Worm (Caenorhabditis elegans): ENCODE measurements around the gene dct-1.
A peak's percentile ranks its signal among the peaks of the same experiment; 100 is the strongest.

The dct-1 gene

ce11 chrX:7945438-7945837 is 8.7 kb upstream of the dct-1 start:
- TF ChIP-seq ztf-23 (GFP tag; IDR thresholded peaks at IDR 0.05) (no peak), ref-1 (GFP tag; conservative IDR thresholded peaks at IDR 0.05) (no peak), tab-1 (GFP tag; IDR thresholded peaks at IDR 0.05) (no peak)

- TF ChIP-seq cog-1 (tag; optimal IDR thresholded peaks at IDR 0.05) = peak; percentile 77
- TF ChIP-seq tab-1 (GFP tag; IDR thresholded peaks at IDR 0.05) = no peak
- no peak for TF ChIP-seq klf-2 (GFP tag; conservative IDR thresholded peaks at IDR 0.05)
- no peak for TF ChIP-seq med-1 (GFP tag; optimal IDR thresholded peaks at IDR 0.05; ENCODE audit: insufficient read depth)
- 0 out of 2 replicates have a peak, but pooled peaks have one; percentile 55 for TF ChIP-seq flt-1 (GFP tag; IDR thresholded peaks at IDR 0.05)
- no peak for TF ChIP-seq ref-1 (GFP tag; conservative IDR thresholded peaks at IDR 0.05)
- TF ChIP-seq ztf-29 (GFP tag; IDR thresholded peaks at IDR 0.05) = no peak
- TF ChIP-seq T22C8.4 (GFP tag; IDR thresholded peaks at IDR 0.05) = peak; percentile 26; the same call in 1 of the 2 replicates
- TF ChIP-seq ztf-23 (GFP tag; IDR thresholded peaks at IDR 0.05) = peak; percentile 45; the same call in 1 of the 2 replicates
Observed at ce11 chrX:7951578-7951977, 2.6 kb upstream of the dct-1 start.

DNA sequence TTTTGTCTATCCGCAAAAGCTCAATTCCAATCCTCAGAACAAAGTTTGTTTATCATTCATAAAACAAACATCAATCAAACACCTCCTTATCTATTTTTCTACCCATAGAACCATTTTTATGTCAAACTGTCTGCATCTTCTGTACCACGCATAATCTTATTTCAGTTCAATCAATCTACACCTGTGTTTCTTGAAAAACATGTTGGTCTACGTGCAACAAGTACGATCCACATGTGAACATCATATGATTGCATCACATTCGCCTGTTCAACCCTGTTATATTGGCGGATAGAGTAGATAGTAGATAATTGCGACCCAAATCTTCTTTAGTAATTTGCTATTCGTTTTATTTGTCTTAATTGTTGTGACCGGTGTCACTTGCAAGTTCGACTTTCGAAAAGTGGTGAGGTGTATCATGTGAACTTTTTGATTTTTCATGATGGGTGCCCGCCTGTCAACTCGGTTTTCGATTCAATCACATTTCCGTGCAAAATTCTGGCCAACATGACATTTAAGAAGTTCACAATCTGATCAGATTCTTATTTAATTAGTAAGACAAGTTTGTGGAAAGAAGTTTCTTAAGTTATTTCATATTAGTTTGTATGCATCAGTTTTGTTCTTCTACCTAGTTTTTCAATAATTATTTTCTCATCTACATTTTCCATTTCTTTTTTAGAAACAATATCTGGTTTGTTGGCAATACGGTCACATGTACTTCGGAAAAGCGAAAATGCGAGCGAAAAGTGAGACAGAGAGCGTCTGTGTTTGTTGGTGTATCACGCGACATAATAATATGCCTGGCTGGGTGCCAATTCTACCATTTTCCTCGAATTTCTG is 1.7 kb upstream of the dct-1 start:
- no peak for TF ChIP-seq cog-1 (tag; optimal IDR thresholded peaks at IDR 0.05)
- TF ChIP-seq T22C8.4 (GFP tag; IDR thresholded peaks at IDR 0.05) = no peak
- TF ChIP-seq ztf-29 (GFP tag; IDR thresholded peaks at IDR 0.05) = no peak
- TF ChIP-seq ref-1 (GFP tag; conservative IDR thresholded peaks at IDR 0.05) = no peak
- TF ChIP-seq klf-2 (GFP tag; conservative IDR thresholded peaks at IDR 0.05) = no peak
- no peak for TF ChIP-seq flt-1 (GFP tag; IDR thresholded peaks at IDR 0.05)
- no peak for TF ChIP-seq med-1 (GFP tag; optimal IDR thresholded peaks at IDR 0.05; ENCODE audit: insufficient read depth)
- no peak for TF ChIP-seq tab-1 (GFP tag; IDR thresholded peaks at IDR 0.05)
- no peak for TF ChIP-seq ztf-23 (GFP tag; IDR thresholded peaks at IDR 0.05)

DNA sequence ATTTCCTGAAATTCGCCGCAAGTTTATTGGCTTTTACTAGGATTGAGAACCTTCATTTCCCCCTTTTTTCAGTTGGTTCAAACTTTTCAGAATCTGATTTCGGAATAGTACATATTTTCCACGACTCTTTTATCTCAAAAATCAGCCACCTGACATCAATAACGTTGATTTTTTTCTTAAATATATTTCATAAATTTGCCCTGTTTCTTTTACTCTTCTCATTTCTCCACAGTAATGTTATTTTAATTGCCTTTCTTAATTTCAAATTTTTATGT is 1.2 kb upstream of the dct-1 start:
- no peak for TF ChIP-seq ztf-29 (GFP tag; IDR thresholded peaks at IDR 0.05)
- no peak for TF ChIP-seq cog-1 (tag; optimal IDR thresholded peaks at IDR 0.05)
- TF ChIP-seq ztf-23 (GFP tag; IDR thresholded peaks at IDR 0.05) = no peak
- no peak for TF ChIP-seq T22C8.4 (GFP tag; IDR thresholded peaks at IDR 0.05)
- TF ChIP-seq ref-1 (GFP tag; conservative IDR thresholded peaks at IDR 0.05) = no peak
- no peak for TF ChIP-seq tab-1 (GFP tag; IDR thresholded peaks at IDR 0.05)
- TF ChIP-seq klf-2 (GFP tag; conservative IDR thresholded peaks at IDR 0.05) = no peak
- TF ChIP-seq med-1 (GFP tag; optimal IDR thresholded peaks at IDR 0.05; ENCODE audit: insufficient read depth) = no peak
- TF ChIP-seq flt-1 (GFP tag; IDR thresholded peaks at IDR 0.05) = no peak

DNA sequence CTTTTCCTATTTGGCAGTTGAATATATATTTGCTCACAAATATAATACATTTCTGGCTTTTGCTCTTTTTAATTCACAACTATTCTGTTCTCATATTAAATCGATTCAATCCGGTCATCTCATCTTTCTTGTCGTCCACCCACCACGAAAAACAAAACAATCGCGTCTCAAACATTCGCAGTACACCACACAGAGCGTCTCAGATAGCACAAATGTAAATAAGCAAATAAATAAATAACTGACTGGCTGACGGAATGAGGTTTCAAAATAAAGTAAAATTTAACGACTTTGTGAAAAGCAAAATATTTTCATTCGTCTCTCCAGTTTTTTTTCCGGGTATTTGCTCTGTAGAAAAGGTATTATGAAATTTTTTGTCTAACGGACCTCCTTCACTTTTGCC is 459 bp upstream of the dct-1 start:
- no peak for TF ChIP-seq ztf-23 (GFP tag; IDR thresholded peaks at IDR 0.05)
- no peak for TF ChIP-seq ref-1 (GFP tag; conservative IDR thresholded peaks at IDR 0.05)
- TF ChIP-seq klf-2 (GFP tag; conservative IDR thresholded peaks at IDR 0.05) = no peak
- no peak for TF ChIP-seq ztf-29 (GFP tag; IDR thresholded peaks at IDR 0.05)
- TF ChIP-seq cog-1 (tag; optimal IDR thresholded peaks at IDR 0.05) = no peak
- no peak for TF ChIP-seq T22C8.4 (GFP tag; IDR thresholded peaks at IDR 0.05)
- TF ChIP-seq flt-1 (GFP tag; IDR thresholded peaks at IDR 0.05) = no peak
- TF ChIP-seq tab-1 (GFP tag; IDR thresholded peaks at IDR 0.05) = no peak
- TF ChIP-seq med-1 (GFP tag; optimal IDR thresholded peaks at IDR 0.05; ENCODE audit: insufficient read depth) = no peak

DNA sequence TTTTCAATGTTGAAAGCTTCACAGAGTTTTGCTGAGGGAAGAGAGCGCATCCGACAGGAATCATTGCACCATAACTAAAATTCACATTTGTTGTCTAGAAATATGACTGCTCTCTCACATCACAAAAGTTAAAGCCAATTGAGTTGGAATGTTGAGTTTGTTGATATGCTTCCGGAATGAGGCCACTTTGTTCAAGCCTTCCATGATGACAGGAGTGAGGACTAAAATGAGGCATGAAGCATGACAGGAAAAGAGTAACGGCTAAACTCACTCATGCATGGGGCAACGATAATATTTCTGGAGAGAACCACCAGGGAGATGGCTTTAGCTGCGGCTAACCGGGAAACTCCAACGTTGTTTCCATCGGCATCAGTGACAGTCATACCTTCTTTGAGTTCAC is 2.3 kb downstream of the dct-1 start:
- TF ChIP-seq tab-1 (GFP tag; IDR thresholded peaks at IDR 0.05) (no peak), med-1 (GFP tag; optimal IDR thresholded peaks at IDR 0.05; ENCODE audit: insufficient read depth) (no peak), ztf-23 (GFP tag; IDR thresholded peaks at IDR 0.05) (no peak), ref-1 (GFP tag; conservative IDR thresholded peaks at IDR 0.05) (no peak), flt-1 (GFP tag; IDR thresholded peaks at IDR 0.05) (no peak), T22C8.4 (GFP tag; IDR thresholded peaks at IDR 0.05) (no peak), cog-1 (tag; optimal IDR thresholded peaks at IDR 0.05) (no peak), klf-2 (GFP tag; conservative IDR thresholded peaks at IDR 0.05) (no peak), ztf-29 (GFP tag; IDR thresholded peaks at IDR 0.05) (no peak)

- no peak for TF ChIP-seq flt-1 (GFP tag; IDR thresholded peaks at IDR 0.05)
- TF ChIP-seq ref-1 (GFP tag; conservative IDR thresholded peaks at IDR 0.05) = no peak
- no peak for TF ChIP-seq T22C8.4 (GFP tag; IDR thresholded peaks at IDR 0.05)
- no peak for TF ChIP-seq tab-1 (GFP tag; IDR thresholded peaks at IDR 0.05)
- no peak for TF ChIP-seq cog-1 (tag; optimal IDR thresholded peaks at IDR 0.05)
- TF ChIP-seq ztf-29 (GFP tag; IDR thresholded peaks at IDR 0.05) = no peak
- TF ChIP-seq klf-2 (GFP tag; conservative IDR thresholded peaks at IDR 0.05) = no peak
- no peak for TF ChIP-seq ztf-23 (GFP tag; IDR thresholded peaks at IDR 0.05)
- TF ChIP-seq med-1 (GFP tag; optimal IDR thresholded peaks at IDR 0.05; ENCODE audit: insufficient read depth) = no peak
Observed at ce11 chrX:7958203-7958602, 4.0 kb downstream of the dct-1 start, which contains the start of gene sfxn-2. TSS of gene sfxn-2 (minus strand) at chrX:7958303.

- no peak for TF ChIP-seq tab-1 (GFP tag; IDR thresholded peaks at IDR 0.05)
- TF ChIP-seq ztf-23 (GFP tag; IDR thresholded peaks at IDR 0.05) = no peak
- TF ChIP-seq cog-1 (tag; optimal IDR thresholded peaks at IDR 0.05) = no peak
Observed at ce11 chrX:7961623-7962022, 7.5 kb downstream of the dct-1 start, which contains the start of gene sem-5. TSS of gene sem-5 (minus strand) at chrX:7961723.

- TF ChIP-seq ref-1 (GFP tag; conservative IDR thresholded peaks at IDR 0.05) (no peak), flt-1 (GFP tag; IDR thresholded peaks at IDR 0.05) (0 out of 2 replicates have a peak, but pooled peaks have one; percentile 58), T22C8.4 (GFP tag; IDR thresholded peaks at IDR 0.05) (no peak), cog-1 (tag; optimal IDR thresholded peaks at IDR 0.05) (no peak), klf-2 (GFP tag; conservative IDR thresholded peaks at IDR 0.05) (no peak), med-1 (GFP tag; optimal IDR thresholded peaks at IDR 0.05; ENCODE audit: insufficient read depth) (no peak), ztf-29 (GFP tag; IDR thresholded peaks at IDR 0.05) (no peak), tab-1 (GFP tag; IDR thresholded peaks at IDR 0.05) (0 out of 2 replicates have a peak, but pooled peaks have one; percentile 29)
Observed at ce11 chrX:7962056-7962485, 7.9 kb downstream of the dct-1 start.

DNA sequence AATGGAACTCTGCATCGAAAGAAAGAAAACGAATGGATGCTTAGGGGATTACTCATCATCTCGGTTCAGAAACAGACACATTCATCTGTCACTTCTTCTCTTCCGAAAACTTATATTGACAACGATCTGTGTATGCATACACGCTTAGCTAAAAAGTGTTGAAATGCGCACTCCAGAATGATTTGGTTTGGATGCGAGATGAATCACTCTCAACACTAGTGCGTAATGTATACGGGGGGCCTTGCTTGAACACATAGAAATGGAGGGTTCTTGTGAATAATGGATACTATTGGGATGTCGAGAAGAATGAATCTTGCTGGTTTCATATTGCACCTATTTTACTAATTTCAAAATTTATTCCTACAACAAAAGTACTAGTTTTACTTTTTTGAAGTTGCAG is 9.9 kb downstream of the dct-1 start:
- no peak for TF ChIP-seq flt-1 (GFP tag; IDR thresholded peaks at IDR 0.05)
- TF ChIP-seq ref-1 (GFP tag; conservative IDR thresholded peaks at IDR 0.05) = no peak
- no peak for TF ChIP-seq ztf-29 (GFP tag; IDR thresholded peaks at IDR 0.05)
- no peak for TF ChIP-seq med-1 (GFP tag; optimal IDR thresholded peaks at IDR 0.05; ENCODE audit: insufficient read depth)
- no peak for TF ChIP-seq cog-1 (tag; optimal IDR thresholded peaks at IDR 0.05)
- no peak for TF ChIP-seq tab-1 (GFP tag; IDR thresholded peaks at IDR 0.05)
- no peak for TF ChIP-seq T22C8.4 (GFP tag; IDR thresholded peaks at IDR 0.05)
